Fruit fly (Drosophila melanogaster): ENCODE data around the gene betaTub85D.

Gene betaTub85D

DNA sequence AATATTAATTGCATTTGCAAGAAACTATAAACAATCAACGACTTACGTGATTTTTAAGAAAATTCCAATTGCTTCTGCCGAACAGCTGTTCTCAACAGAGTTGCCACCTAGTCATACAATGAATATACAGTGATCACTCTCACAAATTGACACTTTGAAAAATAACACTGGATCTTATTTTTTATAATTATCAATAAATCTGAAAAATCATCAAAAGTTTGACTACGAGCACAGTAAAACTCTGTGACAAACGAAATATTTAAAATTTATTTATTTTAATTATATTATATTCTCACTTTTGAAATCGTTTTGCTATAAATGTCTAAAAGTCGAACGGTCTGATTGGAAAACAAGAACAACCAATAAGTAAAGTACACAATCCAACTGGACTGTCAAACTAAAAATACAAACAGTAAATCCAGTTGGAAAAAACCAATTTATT is 10.1 kb downstream of the betaTub85D start, which contains the start of gene CG34117 (continued):
- no peak for TF ChIP-seq inv (GFP tag; IDR thresholded peaks at IDR 0.05; ENCODE audit: partially characterized antibody)
- TF ChIP-seq CG7745 (tag; optimal IDR thresholded peaks at IDR 0.05): no peak
- no peak for TF ChIP-seq CG16813 (GFP tag; IDR thresholded peaks at IDR 0.05; ENCODE audit: partially characterized antibody)
- TF ChIP-seq sens-2 (GFP tag; IDR thresholded peaks at IDR 0.05): 0 out of 2 replicates have a peak, but pooled peaks have one; percentile 46
- no peak for TF ChIP-seq Myb (GFP tag; optimal IDR thresholded peaks at IDR 0.05)
- TF ChIP-seq gcm2 (GFP tag; optimal IDR thresholded peaks at IDR 0.05): no peak
- no peak for TF ChIP-seq da (GFP tag; optimal IDR thresholded peaks at IDR 0.05)
- peak; percentile 83 for TF ChIP-seq Sox102F (GFP tag; optimal IDR thresholded peaks at IDR 0.05)
- TF ChIP-seq HLH4C (GFP tag; IDR thresholded peaks at IDR 0.05; ENCODE audit: partially characterized antibody): no peak
- peak; percentile 54 for TF ChIP-seq nau (GFP tag; optimal IDR thresholded peaks at IDR 0.05)
- peak; percentile 74 for TF ChIP-seq CG34376 (GFP tag; optimal IDR thresholded peaks at IDR 0.05)
- no peak for TF ChIP-seq CG2129 (GFP tag; IDR thresholded peaks at IDR 0.05; ENCODE audit: partially characterized antibody)
- peak; percentile 77 for TF ChIP-seq CG1233 (GFP tag; optimal IDR thresholded peaks at IDR 0.05)
- peak; percentile 54 for TF ChIP-seq CG2116 (GFP tag; optimal IDR thresholded peaks at IDR 0.05)
- peak; percentile 52; the same call in 1 of the 2 replicates for TF ChIP-seq Taf1 (GFP tag; IDR thresholded peaks at IDR 0.05)
- TF ChIP-seq cg (GFP tag; optimal IDR thresholded peaks at IDR 0.05): no peak
- TF ChIP-seq gsb-n (tag; optimal IDR thresholded peaks at IDR 0.05): peak; percentile 75
- peak; percentile 79 for TF ChIP-seq tin (GFP tag; optimal IDR thresholded peaks at IDR 0.05)
- peak; percentile 89 for TF ChIP-seq NFAT (GFP tag; IDR thresholded peaks at IDR 0.05)
- TF ChIP-seq otp (GFP tag; IDR thresholded peaks at IDR 0.05): peak; percentile 66; the same call in 2 of the 3 replicates
- no peak for TF ChIP-seq hbn (GFP tag; IDR thresholded peaks at IDR 0.05; ENCODE audit: partially characterized antibody)
- peak; percentile 22 for TF ChIP-seq jing (GFP tag; optimal IDR thresholded peaks at IDR 0.05)
- TF ChIP-seq Gug (GFP tag; IDR thresholded peaks at IDR 0.05): peak; percentile 67; the same call in 3 of the 4 replicates
- peak; percentile 79 for TF ChIP-seq E2f1 (GFP tag; IDR thresholded peaks at IDR 0.05)
- peak; percentile 85 for TF ChIP-seq CG10267 (tag; optimal IDR thresholded peaks at IDR 0.05)
- TF ChIP-seq dan (GFP tag; IDR thresholded peaks at IDR 0.05): no peak
- peak; percentile 56; the same call in 1 of the 3 replicates for TF ChIP-seq C15 (GFP tag; IDR thresholded peaks at IDR 0.05)
- TF ChIP-seq Rfx (GFP tag; IDR thresholded peaks at IDR 0.05): peak; percentile 88
- TF ChIP-seq chn (GFP tag; optimal IDR thresholded peaks at IDR 0.05): peak; percentile 38
- no peak for TF ChIP-seq Stat92E (GFP tag; optimal IDR thresholded peaks at IDR 0.05)
- TF ChIP-seq ham (GFP tag; IDR thresholded peaks at IDR 0.05): peak; percentile 33; the same call in 1 of the 2 replicates
- TF ChIP-seq zfh2 (GFP tag; optimal IDR thresholded peaks at IDR 0.05): peak; percentile 54
- no peak for TF ChIP-seq Neu2 (GFP tag; optimal IDR thresholded peaks at IDR 0.05; ENCODE audit: borderline replicate concordance)
- no peak for TF ChIP-seq Doc2 (GFP tag; IDR thresholded peaks at IDR 0.05)
- peak; percentile 84 for TF ChIP-seq Chrac-16 (GFP tag; optimal IDR thresholded peaks at IDR 0.05)
- peak; percentile 90 for TF ChIP-seq Xrp1 (GFP tag; IDR thresholded peaks at IDR 0.05)
- TF ChIP-seq sens (GFP tag): peak; percentile 93
- TF ChIP-seq BEAF-32 (GFP tag; optimal IDR thresholded peaks at IDR 0.05): peak; percentile 16
- TF ChIP-seq onecut (GFP tag; IDR thresholded peaks at IDR 0.05): peak; percentile 60
- TF ChIP-seq Poxn (GFP tag; IDR thresholded peaks at IDR 0.05): peak; percentile 12; the same call in 1 of the 2 replicates
- TF ChIP-seq fd64A (GFP tag; optimal IDR thresholded peaks at IDR 0.05): no peak
- peak; percentile 80 for TF ChIP-seq CG8388 (GFP tag; optimal IDR thresholded peaks at IDR 0.05)
- peak; percentile 56; the same call in 2 of the 3 replicates for TF ChIP-seq H15 (GFP tag; IDR thresholded peaks at IDR 0.05)
- peak; percentile 86 for TF ChIP-seq ken (GFP tag; IDR thresholded peaks at IDR 0.05)
- peak; percentile 75 for TF ChIP-seq CG14050 (GFP tag; IDR thresholded peaks at IDR 0.05)
- peak; percentile 60 for TF ChIP-seq CG11696 (GFP tag; IDR thresholded peaks at IDR 0.05)
- TF ChIP-seq CG18011 (GFP tag; optimal IDR thresholded peaks at IDR 0.05): peak; percentile 32
- TF ChIP-seq Lpt (GFP tag; optimal IDR thresholded peaks at IDR 0.05): no peak
- TF ChIP-seq NC2β (GFP tag; optimal IDR thresholded peaks at IDR 0.05): peak; percentile 27
- TF ChIP-seq CG9609 (GFP tag; optimal IDR thresholded peaks at IDR 0.05): no peak

All from whole organism, embryonic.